Fruit fly (Drosophila melanogaster) whole organism: Measurements from ENCODE around the gene Acsx4.

Experiments used
- CG8478 ChIP-seq: fragments of >200 bp; optimal IDR thresholded peaks from 2 replicates; lab custom pipeline; 2018; ENCODE audit warnings: inconsistent platforms
- Dll ChIP-seq: fragments of >200 bp; optimal IDR thresholded peaks from 2 replicates; lab custom pipeline; 2017
- EcR ChIP-seq, 2 experiments: fragments of >200 bp; optimal IDR thresholded peaks; 2 replicates each; lab custom pipeline; 2017; ENCODE audit warnings: missing biosample characterization in 2 of 2, missing genetic modification characterization in 2 of 2, missing genetic modification reagents in 2 of 2
- pan ChIP-seq: fragments of >200 bp; optimal IDR thresholded peaks from 2 replicates; lab custom pipeline; 2017
- psq ChIP-seq: fragments of >200 bp; optimal IDR thresholded peaks from 2 replicates; lab custom pipeline; 2017
- usp ChIP-seq: fragments of >200 bp; optimal IDR thresholded peaks from 2 replicates; lab custom pipeline; 2017; ENCODE audit warnings: missing biosample characterization, missing genetic modification characterization, mixed read lengths

Gene Acsx4

dm6 chr3R:19783290-19783689, at the start of gene Acsx4:
Gene Acsx4, plus strand, starts transcription at chr3R:19783522.
- TF ChIP-seq pan (lab: Kevin White, UChicago): no peak
- TF ChIP-seq psq (lab: Kevin White, UChicago): no peak
- TF ChIP-seq usp (GFP tag; lab: Kevin White, UChicago): no peak
- TF ChIP-seq Dll: no peak
- TF ChIP-seq EcR (GFP tag; optimal IDR thresholded peaks at IDR 0.05; lab: Kevin White, UChicago): no peak
- TF ChIP-seq CG8478: no peak

dm6 chr3R:19742893-19743292, 40.4 kb upstream of the Acsx4 start:
- no peak for TF ChIP-seq usp (GFP tag; lab: Kevin White, UChicago)
- no peak for TF ChIP-seq EcR (GFP tag; optimal IDR thresholded peaks at IDR 0.05; lab: Kevin White, UChicago)
- TF ChIP-seq Dll: no peak
- no peak for TF ChIP-seq psq (lab: Kevin White, UChicago)
- TF ChIP-seq CG8478: no peak
- no peak for TF ChIP-seq pan (lab: Kevin White, UChicago)

dm6 chr3R:19773125-19773524, 10.2 kb upstream of the Acsx4 start, which contains the start of gene Acsx1L:
Gene Acsx1L, minus strand, starts transcription at chr3R:19773225.
- TF ChIP-seq pan (lab: Kevin White, UChicago): no peak
- no peak for TF ChIP-seq Dll
- no peak for TF ChIP-seq EcR (GFP tag; optimal IDR thresholded peaks at IDR 0.05; lab: Kevin White, UChicago)
- TF ChIP-seq psq (lab: Kevin White, UChicago): no peak
- no peak for TF ChIP-seq CG8478
- no peak for TF ChIP-seq usp (GFP tag; lab: Kevin White, UChicago)

dm6 chr3R:19774149-19774548, 9.2 kb upstream of the Acsx4 start:
- no peak for TF ChIP-seq psq (lab: Kevin White, UChicago)
- TF ChIP-seq Dll: no peak
- no peak for TF ChIP-seq pan (lab: Kevin White, UChicago)
- no peak for TF ChIP-seq EcR (GFP tag; optimal IDR thresholded peaks at IDR 0.05; lab: Kevin White, UChicago)
- no peak for TF ChIP-seq CG8478
- TF ChIP-seq usp (GFP tag; lab: Kevin White, UChicago): no peak

dm6 chr3R:19777180-19777579, 6.1 kb upstream of the Acsx4 start, which contains the start of gene Acsx1R:
Gene Acsx1R, minus strand, starts transcription at chr3R:19777280.
- TF ChIP-seq Dll (no peak), pan (lab: Kevin White, UChicago) (no peak), CG8478 (no peak), EcR (GFP tag; optimal IDR thresholded peaks at IDR 0.05; lab: Kevin White, UChicago) (no peak), psq (lab: Kevin White, UChicago) (no peak), usp (GFP tag; lab: Kevin White, UChicago) (no peak)

dm6 chr3R:19778065-19778800, 5.1 kb upstream of the Acsx4 start, which contains the start of gene Acsx2:
Gene Acsx2, plus strand, starts transcription at chr3R:19778750.
- no peak for TF ChIP-seq usp (GFP tag; lab: Kevin White, UChicago)
- TF ChIP-seq CG8478: no peak
- TF ChIP-seq psq (lab: Kevin White, UChicago): no peak
- no peak for TF ChIP-seq pan (lab: Kevin White, UChicago)
- TF ChIP-seq Dll: no peak
- no peak for TF ChIP-seq EcR (GFP tag; optimal IDR thresholded peaks at IDR 0.05; lab: Kevin White, UChicago)

- TF ChIP-seq usp (GFP tag; lab: Kevin White, UChicago): no peak
- no peak for TF ChIP-seq psq (lab: Kevin White, UChicago)
- no peak for TF ChIP-seq CG8478
- no peak for TF ChIP-seq pan (lab: Kevin White, UChicago)
Observed at dm6 chr3R:19780946-19781345, 2.4 kb upstream of the Acsx4 start, which contains the start of gene Acsx3. Gene Acsx3, plus strand, starts transcription at chr3R:19781246.

- no peak for TF ChIP-seq Dll
- no peak for TF ChIP-seq CG8478
- TF ChIP-seq psq (lab: Kevin White, UChicago): no peak
- no peak for TF ChIP-seq EcR (GFP tag; optimal IDR thresholded peaks at IDR 0.05; lab: Kevin White, UChicago)
- TF ChIP-seq pan (lab: Kevin White, UChicago): no peak
- no peak for TF ChIP-seq usp (GFP tag; lab: Kevin White, UChicago)
Observed at dm6 chr3R:19785451-19785850, 2.1 kb downstream of the Acsx4 start.

- no peak for TF ChIP-seq Dll
- TF ChIP-seq psq (lab: Kevin White, UChicago): no peak
- TF ChIP-seq EcR (GFP tag; optimal IDR thresholded peaks at IDR 0.05; lab: Kevin White, UChicago): no peak
- TF ChIP-seq CG8478: no peak
- no peak for TF ChIP-seq usp (GFP tag; lab: Kevin White, UChicago)
- TF ChIP-seq pan (lab: Kevin White, UChicago): no peak
Observed at dm6 chr3R:19788770-19789169, 5.4 kb downstream of the Acsx4 start.

dm6 chr3R:19789942-19790774, 6.8 kb downstream of the Acsx4 start:
- no peak for TF ChIP-seq EcR (GFP tag; optimal IDR thresholded peaks at IDR 0.05; lab: Kevin White, UChicago)
- no peak for TF ChIP-seq pan (lab: Kevin White, UChicago)
- TF ChIP-seq psq (lab: Kevin White, UChicago): no peak
- no peak for TF ChIP-seq Dll
- TF ChIP-seq CG8478: no peak
- TF ChIP-seq usp (GFP tag; lab: Kevin White, UChicago): no peak

dm6 chr3R:19790805-19791572, 7.7 kb downstream of the Acsx4 start:
- TF ChIP-seq pan (lab: Kevin White, UChicago) (no peak), psq (lab: Kevin White, UChicago) (no peak), Dll (no peak), CG8478 (no peak)
